Fruit fly (Drosophila melanogaster) whole organism, embryonic: ENCODE measurements around the gene mRpS2.

Experiments used
- Asciz ChIP-seq: fragments of 200-800 bp; sonication (Bioruptor generic); optimal IDR thresholded peaks from 2 replicates; lab custom pipeline; 2017; ENCODE audit warnings: missing biosample characterization, mild to moderate bottlenecking, missing genetic modification characterization, missing genetic modification reagents
- Bteb2 ChIP-seq: fragments of 200-800 bp; sonication (Bioruptor generic); optimal IDR thresholded peaks from 2 replicates; lab custom pipeline; 2016; ENCODE audit warnings: missing biosample characterization, missing genetic modification characterization
- C15 ChIP-seq: fragments of 200-800 bp; sonication (Bioruptor generic); IDR thresholded peaks from 3 replicates; pipeline ENCODE4 v1.3.6; 2022; ENCODE audit warnings: missing biosample characterization, missing genetic modification characterization
- CG10462 ChIP-seq: fragments of 200-800 bp; sonication (Bioruptor generic); optimal IDR thresholded peaks from 2 replicates; lab custom pipeline; 2016; ENCODE audit warnings: missing biosample characterization, missing genetic modification characterization
- CG12104 ChIP-seq: fragments of 200-800 bp; sonication (Bioruptor generic); optimal IDR thresholded peaks from 3 replicates; lab custom pipeline; 2016; ENCODE audit warnings: missing biosample characterization, missing genetic modification characterization
- CG14667 ChIP-seq: fragments of 200-800 bp; sonication (Bioruptor generic); IDR thresholded peaks from 2 replicates; pipeline ENCODE4 v1.3.6; 2022; ENCODE audit warnings: missing biosample characterization, missing genetic modification characterization
- CG15514 ChIP-seq: fragments of 200-800 bp; sonication (Bioruptor generic); optimal IDR thresholded peaks from 3 replicates; lab custom pipeline; 2017; ENCODE audit warnings: missing biosample characterization, missing genetic modification characterization, mild to moderate bottlenecking, moderate library complexity, missing genetic modification reagents
- CG32532 ChIP-seq: fragments of 200-800 bp; sonication (Bioruptor generic); IDR thresholded peaks from 2 replicates; pipeline ENCODE4 v1.3.6; 2022; ENCODE audit warnings: missing biosample characterization, missing genetic modification characterization
- CG34224 ChIP-seq: fragments of 200-800 bp; sonication (Bioruptor generic); IDR thresholded peaks from 3 replicates; pipeline ENCODE4 v1.3.6; 2022; ENCODE audit warnings: missing biosample characterization, missing genetic modification characterization; ENCODE audit not compliant: partially characterized antibody
- CG34422 ChIP-seq: fragments of 200-800 bp; sonication (Bioruptor generic); IDR thresholded peaks from 3 replicates; pipeline ENCODE4 v1.3.6; 2022; ENCODE audit warnings: missing biosample characterization, missing genetic modification characterization
- CG3726 ChIP-seq: fragments of 200-800 bp; sonication (Bioruptor generic); IDR thresholded peaks from 3 replicates; pipeline ENCODE4, ENCODE4 v1.3.6; 2022; ENCODE audit warnings: missing biosample characterization, missing genetic modification characterization
- CG3838 ChIP-seq: fragments of 200-800 bp; sonication (Bioruptor generic); optimal IDR thresholded peaks from 3 replicates; lab custom pipeline; 2016; ENCODE audit warnings: missing biosample characterization, missing genetic modification characterization
- CG42726 ChIP-seq: fragments of 200-800 bp; sonication (Bioruptor generic); IDR thresholded peaks from 2 replicates; pipeline ENCODE4 v1.3.6; 2022; ENCODE audit warnings: missing biosample characterization, missing genetic modification characterization; ENCODE audit not compliant: partially characterized antibody
- CG4404 ChIP-seq: fragments of 200-800 bp; sonication (Bioruptor generic); IDR thresholded peaks from 2 replicates; pipeline ENCODE4 v1.3.6; 2022; ENCODE audit warnings: missing biosample characterization, missing genetic modification characterization
- CG6683 ChIP-seq: fragments of 200-800 bp; sonication (Bioruptor generic); optimal IDR thresholded peaks from 2 replicates; lab custom pipeline; 2017; ENCODE audit warnings: missing biosample characterization, mild to moderate bottlenecking, missing genetic modification characterization, missing genetic modification reagents
- CG6791 ChIP-seq: fragments of 200-800 bp; sonication (Bioruptor generic); IDR thresholded peaks from 3 replicates; pipeline ENCODE4 v1.3.6; 2022; ENCODE audit warnings: missing biosample characterization, missing genetic modification characterization; ENCODE audit not compliant: partially characterized antibody
- CG7357 ChIP-seq: fragments of 200-800 bp; sonication (Bioruptor generic); IDR thresholded peaks from 3 replicates; pipeline ENCODE4 v1.3.6; 2022; ENCODE audit warnings: missing biosample characterization, missing genetic modification characterization
- CG7928 ChIP-seq: fragments of 200-800 bp; sonication (Bioruptor generic); optimal IDR thresholded peaks from 2 replicates; lab custom pipeline; 2017; ENCODE audit warnings: missing biosample characterization, mild to moderate bottlenecking, missing genetic modification characterization
- CG9817 ChIP-seq: fragments of 200-800 bp; sonication (Bioruptor generic); optimal IDR thresholded peaks from 2 replicates; lab custom pipeline; 2018; ENCODE audit warnings: missing biosample characterization, mild to moderate bottlenecking, missing genetic modification characterization, moderate library complexity
- CG9932 ChIP-seq: fragments of 200-800 bp; sonication (Bioruptor generic); IDR thresholded peaks from 2 replicates; pipeline ENCODE4 v1.3.6; 2022; ENCODE audit warnings: missing biosample characterization, missing genetic modification characterization
- CTCF ChIP-seq: fragments of 200-800 bp; sonication (Bioruptor generic); optimal IDR thresholded peaks from 2 replicates; lab custom pipeline; 2017; ENCODE audit warnings: missing biosample characterization, mild to moderate bottlenecking, missing genetic modification characterization, moderate library complexity
- Dip2 ChIP-seq: fragments of 200-800 bp; sonication (Bioruptor generic); IDR thresholded peaks from 2 replicates; pipeline ENCODE4 v1.3.6; 2022; ENCODE audit warnings: missing biosample characterization, missing genetic modification characterization
- Dip3 ChIP-seq: fragments of 200-800 bp; sonication (Bioruptor generic); optimal IDR thresholded peaks from 3 replicates; lab custom pipeline; 2016; ENCODE audit warnings: missing biosample characterization, missing genetic modification characterization
- H15 ChIP-seq: fragments of 200-800 bp; sonication (Bioruptor generic); IDR thresholded peaks from 3 replicates; pipeline ENCODE4 v1.3.6; 2022; ENCODE audit warnings: missing biosample characterization, missing genetic modification characterization
- HLH54F ChIP-seq: fragments of 200-800 bp; sonication (Bioruptor generic); optimal IDR thresholded peaks from 3 replicates; lab custom pipeline; 2016; ENCODE audit warnings: missing biosample characterization, missing genetic modification characterization
- Mad ChIP-seq: fragments of 200-800 bp; sonication (Bioruptor generic); optimal IDR thresholded peaks from 2 replicates; lab custom pipeline; 2016; ENCODE audit warnings: missing biosample characterization, missing genetic modification characterization
- NK7.1 ChIP-seq: fragments of 200-800 bp; sonication (Bioruptor generic); optimal IDR thresholded peaks from 3 replicates; lab custom pipeline; 2016; ENCODE audit warnings: missing biosample characterization, missing genetic modification characterization
- Neu2 ChIP-seq: fragments of 200-800 bp; sonication (Bioruptor generic); optimal IDR thresholded peaks from 3 replicates; lab custom pipeline; 2016; ENCODE audit warnings: missing biosample characterization, missing genetic modification characterization, borderline replicate concordance
- Nf-YC ChIP-seq: fragments of 200-800 bp; optimal IDR thresholded peaks from 3 replicates; lab custom pipeline; 2019; ENCODE audit warnings: missing biosample characterization, mild to moderate bottlenecking, missing genetic modification characterization, moderate library complexity
- Oli ChIP-seq: fragments of 200-800 bp; sonication (Bioruptor generic); optimal IDR thresholded peaks from 2 replicates; lab custom pipeline; 2018; ENCODE audit warnings: missing biosample characterization, mild to moderate bottlenecking, missing genetic modification characterization, moderate library complexity
- Pdp1 ChIP-seq, 2 experiments: fragments of 200-800 bp; sonication (Bioruptor generic); optimal IDR thresholded peaks; 3 replicates each; lab custom pipeline; 2016; ENCODE audit warnings: missing biosample characterization in 2 of 2, missing genetic modification characterization in 2 of 2, mild to moderate bottlenecking in 1 of 2, moderate library complexity in 1 of 2
- Ptx1 ChIP-seq: fragments of 200-800 bp; sonication (Bioruptor generic); IDR thresholded peaks from 2 replicates; pipeline ENCODE4 v1.3.6; 2022; ENCODE audit warnings: missing biosample characterization, missing genetic modification characterization
- Scr ChIP-seq: fragments of 200-800 bp; sonication (Bioruptor generic); IDR thresholded peaks from 2 replicates; pipeline ENCODE4 v1.3.6; 2022; ENCODE audit warnings: missing biosample characterization, missing genetic modification characterization; ENCODE audit not compliant: partially characterized antibody
- bowl ChIP-seq: fragments of 200-800 bp; sonication (Bioruptor generic); IDR thresholded peaks from 2 replicates; pipeline ENCODE4 v1.3.6; 2022; ENCODE audit warnings: missing biosample characterization, missing genetic modification characterization
- btn ChIP-seq: fragments of 200-800 bp; sonication (Bioruptor generic); optimal IDR thresholded peaks from 2 replicates; lab custom pipeline; 2016; ENCODE audit warnings: missing biosample characterization, missing genetic modification characterization
- croc ChIP-seq: fragments of 200-800 bp; sonication (Bioruptor generic); conservative IDR thresholded peaks from 3 replicates; pipeline ENCODE4 v1.3.6; 2022; ENCODE audit warnings: missing biosample characterization, missing genetic modification characterization
- dmrt11E ChIP-seq: fragments of 200-800 bp; sonication (Bioruptor generic); optimal IDR thresholded peaks from 3 replicates; lab custom pipeline; 2018; ENCODE audit warnings: missing biosample characterization, mild to moderate bottlenecking, missing genetic modification characterization, moderate library complexity
- fru ChIP-seq: fragments of >200 bp; optimal IDR thresholded peaks from 2 replicates; lab custom pipeline; 2017
- ftz-f1 ChIP-seq: fragments of 200-800 bp; sonication (Bioruptor generic); optimal IDR thresholded peaks from 2 replicates; lab custom pipeline; 2016; ENCODE audit warnings: missing biosample characterization, missing genetic modification characterization
- fu2 ChIP-seq: fragments of 200-800 bp; sonication (Bioruptor generic); optimal IDR thresholded peaks from 2 replicates; lab custom pipeline; 2016; ENCODE audit warnings: missing biosample characterization, missing genetic modification characterization
- grau ChIP-seq: fragments of 200-800 bp; optimal IDR thresholded peaks from 3 replicates; lab custom pipeline; 2019; ENCODE audit warnings: missing biosample characterization, mild to moderate bottlenecking, missing genetic modification characterization, moderate library complexity
- gsb-n ChIP-seq: fragments of 200-800 bp; sonication (Bioruptor generic); optimal IDR thresholded peaks from 3 replicates; lab custom pipeline; 2018; ENCODE audit warnings: missing biosample characterization, mild to moderate bottlenecking, missing genetic modification characterization
- hbn ChIP-seq: fragments of 200-800 bp; sonication (Bioruptor generic); IDR thresholded peaks from 2 replicates; pipeline ENCODE4 v1.3.6; 2022; ENCODE audit warnings: missing biosample characterization, missing genetic modification characterization; ENCODE audit not compliant: partially characterized antibody
- org-1 ChIP-seq: fragments of 200-800 bp; sonication (Bioruptor generic); optimal IDR thresholded peaks from 2 replicates; lab custom pipeline; 2017; ENCODE audit warnings: missing biosample characterization, missing genetic modification characterization
- pita ChIP-seq: fragments of 200-800 bp; sonication (Bioruptor generic); optimal IDR thresholded peaks from 2 replicates; lab custom pipeline; 2017; ENCODE audit warnings: missing biosample characterization, mild to moderate bottlenecking, missing genetic modification characterization
- pnt ChIP-seq: fragments of 200-800 bp; sonication (Bioruptor generic); optimal IDR thresholded peaks from 3 replicates; lab custom pipeline; 2016; ENCODE audit warnings: missing biosample characterization, missing genetic modification characterization
- scrt ChIP-seq: fragments of 200-800 bp; sonication (Bioruptor generic); optimal IDR thresholded peaks from 2 replicates; lab custom pipeline; 2018; ENCODE audit warnings: missing biosample characterization, mild to moderate bottlenecking, missing genetic modification characterization, moderate library complexity
- sens-2 ChIP-seq: fragments of 200-800 bp; sonication (Bioruptor generic); IDR thresholded peaks from 2 replicates; pipeline ENCODE4 v1.3.6; 2022; ENCODE audit warnings: missing biosample characterization, missing genetic modification characterization
- sim ChIP-seq: fragments of 200-800 bp; sonication (Bioruptor generic); IDR thresholded peaks from 2 replicates; pipeline ENCODE4 v1.3.6; 2022; ENCODE audit warnings: missing biosample characterization, missing genetic modification characterization
- tna ChIP-seq: fragments of 200-800 bp; sonication (Bioruptor generic); IDR thresholded peaks from 2 replicates; pipeline ENCODE4 v1.3.6; 2022; ENCODE audit warnings: missing biosample characterization, missing genetic modification characterization; ENCODE audit not compliant: partially characterized antibody
- wdn ChIP-seq: fragments of 200-800 bp; sonication (Bioruptor generic); IDR thresholded peaks from 2 replicates; pipeline ENCODE4 v1.3.6; 2022; ENCODE audit warnings: missing biosample characterization, missing genetic modification characterization
- yki ChIP-seq: fragments of >200 bp; optimal IDR thresholded peaks from 3 replicates; lab custom pipeline; 2018

The mRpS2 gene

dm6 chr2L:4850356-4850755 lies at the start of gene mRpS2, which contains the start of gene Mon1 (continued):
- peak; percentile 93 for TF ChIP-seq Oli (tag; lab: Kevin White, UChicago)
- TF ChIP-seq CG7928 (GFP tag; lab: Kevin White, UChicago): peak; percentile 68
- TF ChIP-seq sens-2: peak; percentile 88
- TF ChIP-seq wdn: peak; percentile 92
- no peak for TF ChIP-seq Asciz (GFP tag; lab: Kevin White, UChicago)
- TF ChIP-seq Scr (GFP tag; lab: Robert Waterston, UW): no peak
- TF ChIP-seq Dip2 (GFP tag; lab: Robert Waterston, UW): peak; percentile 48; the same call in 1 of the 2 replicates
- peak; percentile 92 for TF ChIP-seq bowl (GFP tag; lab: Robert Waterston, UW)
- peak; percentile 37 for TF ChIP-seq CTCF
- TF ChIP-seq org-1: peak; percentile 84
- peak; percentile 93 for TF ChIP-seq CG15514 (GFP tag; lab: Kevin White, UChicago)
- peak; percentile 94 for TF ChIP-seq gsb-n (tag; lab: Kevin White, UChicago)
- TF ChIP-seq H15 (GFP tag; lab: Robert Waterston, UW): peak; percentile 97
- peak; percentile 88 for TF ChIP-seq CG10462 (GFP tag; lab: Kevin White, UChicago)
- no peak for TF ChIP-seq pita (GFP tag; lab: Kevin White, UChicago)
- peak; percentile 49 for TF ChIP-seq NK7.1
- TF ChIP-seq CG9817: peak; percentile 94
- no peak for TF ChIP-seq CG6791 (GFP tag; lab: Robert Waterston, UW)
- peak; percentile 89 for TF ChIP-seq CG7357 (GFP tag; lab: Robert Waterston, UW)
- peak; percentile 76 to 77 for TF ChIP-seq Pdp1 (GFP tag; optimal IDR thresholded peaks at IDR 0.05; lab: Kevin White, UChicago)
- no peak for TF ChIP-seq tna (GFP tag; lab: Robert Waterston, UW)
- no peak for TF ChIP-seq hbn (GFP tag; lab: Robert Waterston, UW)
- peak; percentile 88 for TF ChIP-seq C15
- TF ChIP-seq CG32532 (GFP tag; lab: Robert Waterston, UW): peak; percentile 98
- TF ChIP-seq grau (tag; lab: Kevin White, UChicago): peak; percentile 93
- TF ChIP-seq CG14667 (GFP tag; lab: Robert Waterston, UW): peak; percentile 96
- peak; percentile 61 for TF ChIP-seq ftz-f1
- TF ChIP-seq CG34224: peak; percentile 23; the same call in 2 of the 3 replicates
- peak; percentile 84 for TF ChIP-seq Nf-YC
- peak; percentile 70 for TF ChIP-seq pnt (GFP tag; lab: Kevin White, UChicago)
- TF ChIP-seq yki (lab: Kevin White, UChicago): no peak
- TF ChIP-seq Neu2 (GFP tag; lab: Kevin White, UChicago): no peak
- TF ChIP-seq croc (GFP tag; lab: Robert Waterston, UW): peak; percentile 83
- TF ChIP-seq Dip3: peak; percentile 83
- peak; percentile 83 for TF ChIP-seq HLH54F (GFP tag; lab: Kevin White, UChicago)
- TF ChIP-seq dmrt11E (tag; lab: Kevin White, UChicago): peak; percentile 88
- peak; percentile 70 for TF ChIP-seq CG3838 (GFP tag; lab: Kevin White, UChicago)
- TF ChIP-seq CG12104 (GFP tag; lab: Kevin White, UChicago): peak; percentile 92
- peak; percentile 88 for TF ChIP-seq CG3726 (GFP tag; lab: Robert Waterston, UW)
- TF ChIP-seq btn (GFP tag; lab: Kevin White, UChicago): no peak
- TF ChIP-seq scrt: peak; percentile 88
- peak; percentile 84 for TF ChIP-seq Mad (GFP tag; lab: Kevin White, UChicago)
- TF ChIP-seq CG6683 (GFP tag; lab: Kevin White, UChicago): peak; percentile 91
- no peak for TF ChIP-seq CG42726 (GFP tag; lab: Robert Waterston, UW)
- peak; percentile 98 for TF ChIP-seq CG34422 (GFP tag; lab: Robert Waterston, UW)
- peak; percentile 85 for TF ChIP-seq CG4404 (GFP tag; lab: Robert Waterston, UW)
- TF ChIP-seq Ptx1 (GFP tag; lab: Robert Waterston, UW): peak; percentile 98
- peak; percentile 81 for TF ChIP-seq sim (GFP tag; lab: Robert Waterston, UW)
- TF ChIP-seq fru (lab: Kevin White, UChicago): no peak
- TF ChIP-seq fu2 (GFP tag; lab: Kevin White, UChicago): peak; percentile 77
- peak; percentile 98 for TF ChIP-seq CG9932 (GFP tag; lab: Robert Waterston, UW)
- peak; percentile 70 for TF ChIP-seq Bteb2 (GFP tag; lab: Kevin White, UChicago)
